Fruit fly (Drosophila melanogaster): ENCODE data around the gene bun.

bun gene

DNA sequence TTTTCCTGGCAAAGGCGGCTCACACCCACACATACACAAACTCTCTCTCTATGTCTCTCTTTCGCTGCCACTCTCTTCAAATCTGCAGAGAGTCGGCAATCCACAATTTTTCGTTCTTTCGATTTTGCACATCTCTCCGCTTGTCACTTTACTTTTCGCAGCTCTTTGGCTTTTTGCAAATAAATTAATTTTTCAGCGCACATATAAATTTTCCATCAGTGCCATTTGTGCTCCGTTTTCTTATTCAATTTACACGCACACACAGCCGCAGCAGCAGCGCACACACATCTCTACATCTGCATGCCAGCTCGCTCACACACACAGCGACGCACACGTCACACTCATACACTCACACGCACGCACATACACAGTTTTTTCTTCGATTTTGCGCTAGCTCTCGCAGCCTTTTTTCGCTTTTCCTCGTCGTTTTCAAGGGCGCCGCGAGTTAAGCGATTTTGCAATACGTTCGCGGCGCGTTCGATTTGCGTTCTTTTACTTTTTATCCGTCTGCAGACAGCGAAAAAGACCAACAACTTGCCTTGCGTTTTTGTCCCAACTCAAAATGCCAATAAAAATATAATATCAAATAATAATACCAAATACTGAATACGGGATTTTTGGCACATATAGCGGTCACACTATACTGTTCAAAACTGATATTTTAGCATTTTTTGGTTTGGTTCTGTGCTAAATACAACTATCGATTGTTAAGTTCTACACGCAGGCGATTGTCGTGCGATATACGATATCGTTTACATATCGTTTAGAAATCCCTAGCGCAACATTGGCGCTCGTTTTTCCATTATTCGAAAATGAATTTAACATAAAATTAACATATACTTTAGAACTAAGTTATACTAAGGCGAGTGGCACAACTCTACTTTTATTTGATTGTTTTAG is at the start of gene bun:
Gene bun (minus strand): TSS at position 569 of the 900 bp plus-strand sequence.
- TF ChIP-seq CG8301 (tag; optimal IDR thresholded peaks at IDR 0.05): no peak
- TF ChIP-seq D1 (tag; optimal IDR thresholded peaks at IDR 0.05): peak; percentile 15
- 0 out of 2 replicates have a peak, but pooled peaks have one; percentile 0 for TF ChIP-seq Ets98B (GFP tag; IDR thresholded peaks at IDR 0.05)

DNA sequence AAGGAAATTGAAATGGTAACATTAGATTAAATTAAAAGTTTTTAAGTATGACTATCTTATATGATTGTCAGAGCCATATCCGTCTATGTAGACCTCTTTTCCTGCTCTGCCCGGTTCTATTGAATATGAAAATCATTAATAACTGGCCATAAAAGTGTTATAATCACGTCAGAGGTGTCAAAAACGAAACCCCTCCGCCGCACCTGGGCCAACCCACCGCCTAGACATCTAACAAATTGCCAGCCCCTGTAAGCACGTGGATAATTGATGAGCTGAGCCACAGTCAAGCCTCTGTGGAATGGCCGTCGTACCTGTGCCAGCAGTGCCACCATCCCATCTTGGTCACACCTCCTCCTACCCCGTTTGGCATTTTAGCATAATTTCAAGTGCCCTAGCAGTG is 49.4 kb upstream of the bun start:
- TF ChIP-seq EcR (GFP tag; optimal IDR thresholded peaks at IDR 0.05) (no peak), CG17806 (tag; optimal IDR thresholded peaks at IDR 0.05) (no peak), CG8159 (tag; optimal IDR thresholded peaks at IDR 0.05) (no peak), Pif1B (GFP tag; optimal IDR thresholded peaks at IDR 0.05) (no peak), gl (tag; optimal IDR thresholded peaks at IDR 0.05) (no peak), CG15710 (tag; optimal IDR thresholded peaks at IDR 0.05) (no peak), CG9948 (tag; optimal IDR thresholded peaks at IDR 0.05) (no peak), CG14655 (GFP tag; optimal IDR thresholded peaks at IDR 0.05) (no peak), Pif1A (GFP tag; optimal IDR thresholded peaks at IDR 0.05) (no peak), CG10348 (GFP tag; IDR thresholded peaks at IDR 0.05) (no peak), CG13204 (GFP tag; optimal IDR thresholded peaks at IDR 0.05) (no peak), CG12605 (GFP tag; IDR thresholded peaks at IDR 0.05) (no peak), fd96Ca (GFP tag; IDR thresholded peaks at IDR 0.05) (no peak), rn (GFP tag; IDR thresholded peaks at IDR 0.05) (no peak), D1 (tag; optimal IDR thresholded peaks at IDR 0.05) (no peak), CG8301 (tag; optimal IDR thresholded peaks at IDR 0.05) (no peak), CG34367 (tag; optimal IDR thresholded peaks at IDR 0.05) (no peak), Ets98B (GFP tag; IDR thresholded peaks at IDR 0.05) (no peak)

DNA sequence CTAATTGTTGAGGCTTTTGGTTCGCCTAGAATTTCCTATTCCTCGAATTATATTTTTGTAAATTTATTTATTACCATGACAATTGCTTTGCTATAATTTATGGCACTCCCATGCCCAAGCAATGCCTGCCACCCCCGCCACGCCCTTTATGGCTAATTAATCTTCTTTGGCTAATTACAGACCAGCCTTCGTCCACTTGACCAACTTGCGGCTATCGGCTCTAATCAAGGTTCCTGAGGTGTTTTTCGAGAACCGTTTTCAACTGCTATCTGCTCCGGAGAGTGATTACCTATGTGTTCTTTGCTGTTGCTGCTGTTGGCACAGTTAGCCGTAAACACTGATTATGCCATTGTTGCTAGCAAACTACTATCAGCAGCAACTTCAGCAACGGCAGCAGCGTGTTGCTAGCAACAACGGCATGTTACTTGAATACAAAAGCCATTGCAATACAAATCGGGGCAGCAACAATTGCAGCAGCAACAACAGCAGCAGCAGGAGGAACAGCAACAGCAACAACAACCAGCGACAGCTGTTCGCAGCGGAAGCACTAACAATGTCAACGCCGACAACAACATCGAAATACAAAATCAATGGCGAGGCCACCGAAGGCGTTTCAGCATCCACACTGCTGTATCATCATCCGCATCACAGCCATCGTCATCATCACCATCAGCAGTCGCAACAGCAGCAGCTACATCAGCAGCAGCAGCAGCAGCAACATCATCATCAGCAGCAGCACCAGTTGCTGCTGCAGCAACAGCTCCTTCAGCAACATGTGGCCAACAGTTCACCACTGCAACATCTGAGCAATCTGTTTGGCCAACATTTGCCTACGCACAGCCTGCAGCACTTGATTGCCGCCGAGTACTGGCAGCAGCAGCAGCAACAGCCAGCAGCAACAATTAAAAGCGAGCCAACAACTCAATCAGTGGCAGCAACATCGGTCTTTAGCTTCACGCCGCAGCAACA is 47.3 kb upstream of the bun start:
- no peak for TF ChIP-seq Snoo (tag; optimal IDR thresholded peaks at IDR 0.05)
- TF ChIP-seq CG4496 (GFP tag; IDR thresholded peaks at IDR 0.05): no peak
- no peak for TF ChIP-seq rn (GFP tag; IDR thresholded peaks at IDR 0.05)
- no peak for TF ChIP-seq CG10348 (GFP tag; IDR thresholded peaks at IDR 0.05)
- no peak for TF ChIP-seq fd96Ca (GFP tag; IDR thresholded peaks at IDR 0.05)
- no peak for TF ChIP-seq CG12605 (GFP tag; IDR thresholded peaks at IDR 0.05)
- no peak for TF ChIP-seq D1 (tag; optimal IDR thresholded peaks at IDR 0.05)
- no peak for TF ChIP-seq gl (tag; optimal IDR thresholded peaks at IDR 0.05)
- no peak for TF ChIP-seq Pif1A (GFP tag; optimal IDR thresholded peaks at IDR 0.05)
- TF ChIP-seq EcR (GFP tag; optimal IDR thresholded peaks at IDR 0.05): no peak
- no peak for TF ChIP-seq CG13204 (GFP tag; optimal IDR thresholded peaks at IDR 0.05)
- no peak for TF ChIP-seq CG15710 (tag; optimal IDR thresholded peaks at IDR 0.05)

DNA sequence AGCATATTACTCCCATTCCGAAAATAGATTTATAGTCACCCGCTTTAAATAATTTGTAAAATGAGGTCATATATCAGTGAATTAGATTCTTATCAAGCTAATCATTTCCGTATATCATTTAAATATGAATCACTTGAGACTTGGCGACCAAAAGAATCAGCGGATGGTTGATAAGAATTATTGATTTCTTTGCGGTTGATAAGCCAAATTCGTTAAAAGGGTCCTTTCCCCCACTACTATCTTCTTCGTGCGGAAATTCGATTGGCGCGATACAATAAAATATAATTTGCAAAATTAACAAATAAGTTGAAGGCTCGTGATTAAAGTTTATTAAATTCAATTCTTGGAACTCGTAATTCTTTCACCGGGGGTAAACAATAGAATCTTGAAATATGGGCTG is 43.5 kb upstream of the bun start:
- TF ChIP-seq D1 (tag; optimal IDR thresholded peaks at IDR 0.05): no peak
- TF ChIP-seq CG4496 (GFP tag; IDR thresholded peaks at IDR 0.05): no peak
- no peak for TF ChIP-seq CG8301 (tag; optimal IDR thresholded peaks at IDR 0.05)
- TF ChIP-seq EcR (GFP tag; optimal IDR thresholded peaks at IDR 0.05): no peak
- TF ChIP-seq Pif1A (GFP tag; optimal IDR thresholded peaks at IDR 0.05): no peak
- no peak for TF ChIP-seq CG13204 (GFP tag; optimal IDR thresholded peaks at IDR 0.05)
- TF ChIP-seq Ets98B (GFP tag; IDR thresholded peaks at IDR 0.05): no peak
- no peak for TF ChIP-seq CG10348 (GFP tag; IDR thresholded peaks at IDR 0.05)
- TF ChIP-seq rn (GFP tag; IDR thresholded peaks at IDR 0.05): no peak
- TF ChIP-seq fd96Ca (GFP tag; IDR thresholded peaks at IDR 0.05): no peak
- no peak for TF ChIP-seq CG8159 (tag; optimal IDR thresholded peaks at IDR 0.05)

DNA sequence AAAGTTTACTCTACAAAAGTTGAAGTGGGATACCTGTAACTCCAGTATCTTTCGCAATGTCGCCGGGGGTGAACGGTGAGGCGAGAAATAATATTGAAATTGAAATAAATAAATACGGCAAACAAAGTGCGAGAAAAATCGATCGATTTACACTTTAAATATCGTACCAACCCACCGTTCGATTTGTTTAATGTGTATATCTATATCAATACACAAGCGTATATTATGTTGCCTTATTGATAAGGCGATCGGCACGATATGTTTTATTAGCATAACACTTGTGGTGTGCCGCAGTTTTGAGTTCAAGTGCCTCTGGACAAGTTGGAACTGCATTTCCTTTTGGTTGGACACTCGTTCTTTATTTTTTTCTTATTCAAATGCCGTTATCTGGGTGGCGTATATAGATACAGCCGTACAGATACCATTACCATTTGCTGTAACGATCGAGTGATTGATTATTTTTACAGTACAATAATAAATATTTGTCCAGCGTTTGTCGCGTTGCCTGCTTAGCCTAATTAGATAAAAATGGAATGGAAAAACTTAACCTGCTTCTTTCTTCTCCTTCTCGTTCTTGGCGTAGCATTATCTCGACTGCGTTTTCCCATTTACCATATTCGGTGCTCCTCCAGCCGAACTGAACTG is 42.6 kb upstream of the bun start:
- TF ChIP-seq Snoo (tag; optimal IDR thresholded peaks at IDR 0.05): no peak
- TF ChIP-seq CG8159 (tag; optimal IDR thresholded peaks at IDR 0.05): peak; percentile 21

DNA sequence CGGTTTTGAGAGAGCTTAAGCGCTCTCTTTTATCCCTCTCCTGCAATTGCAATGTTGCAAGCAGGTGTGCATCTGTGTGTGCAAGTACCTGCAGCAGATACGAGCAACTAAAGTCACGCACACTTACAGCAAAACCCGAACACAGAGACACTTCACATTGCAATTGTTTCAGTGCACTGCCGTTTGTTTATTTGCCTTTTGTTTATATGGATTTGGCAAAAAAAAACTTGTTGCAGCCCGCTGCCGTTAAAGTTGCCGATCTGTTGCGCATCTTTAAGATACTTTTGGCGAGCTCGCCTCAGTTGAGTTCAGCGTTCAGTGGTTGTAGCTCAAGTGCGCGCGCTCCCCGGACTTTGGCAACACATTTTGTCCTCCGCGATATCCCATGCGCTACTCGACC is 40.9 kb upstream of the bun start, which contains the start of gene nub:
Gene nub (plus strand): TSS at position 301 of the 400 bp plus-strand sequence.
- TF ChIP-seq CG8159 (tag; optimal IDR thresholded peaks at IDR 0.05): peak; percentile 0
- TF ChIP-seq Snoo (tag; optimal IDR thresholded peaks at IDR 0.05): no peak
- TF ChIP-seq rn (GFP tag; IDR thresholded peaks at IDR 0.05): no peak
